Worm (Caenorhabditis elegans): ENCODE measurements around the gene ser-1.

Gene ser-1

ce11 chrX:16604566-16604965, 25.0 kb downstream of the ser-1 start (continued):
- no peak for TF ChIP-seq zip-2 (tag; optimal IDR thresholded peaks at IDR 0.05)
- peak; percentile 82 for TF ChIP-seq lim-7 (GFP tag; IDR thresholded peaks at IDR 0.05)
- TF ChIP-seq madf-9 (GFP tag; conservative IDR thresholded peaks at IDR 0.05), result peak; percentile 56; the same call in 1 of the 2 replicates
- TF ChIP-seq nhr-10 (tag; optimal IDR thresholded peaks at IDR 0.05), result no peak
- TF ChIP-seq tag-97 (GFP tag; IDR thresholded peaks at IDR 0.05), result no peak
- TF ChIP-seq dmd-6 (GFP tag; IDR thresholded peaks at IDR 0.05), result peak; percentile 65
- TF ChIP-seq T20F7.1 (GFP tag; optimal IDR thresholded peaks at IDR 0.05), result peak; percentile 69
- peak; percentile 15 for TF ChIP-seq nhr-28 (tag; optimal IDR thresholded peaks at IDR 0.05)
- peak; percentile 13 for TF ChIP-seq unc-130 (GFP tag; optimal IDR thresholded peaks at IDR 0.05)
- no peak for TF ChIP-seq zag-1 (tag; optimal IDR thresholded peaks at IDR 0.05)
- no peak for TF ChIP-seq nhr-41 (GFP tag; IDR thresholded peaks at IDR 0.05)
- no peak for TF ChIP-seq fkh-10 (GFP tag; optimal IDR thresholded peaks at IDR 0.05)
- no peak for TF ChIP-seq ama-1 (optimal IDR thresholded peaks at IDR 0.05)
- no peak for TF ChIP-seq ceh-62 (tag; optimal IDR thresholded peaks at IDR 0.05)
- TF ChIP-seq rbr-2 (tag; optimal IDR thresholded peaks at IDR 0.05), result peak; percentile 56
- peak; percentile 49; the same call in 1 of the 2 replicates for TF ChIP-seq dmd-9 (GFP tag; IDR thresholded peaks at IDR 0.05)
- TF ChIP-seq tra-1 (GFP tag; IDR thresholded peaks at IDR 0.05), result peak; percentile 67
- TF ChIP-seq spr-3 (GFP tag; optimal IDR thresholded peaks at IDR 0.05), result peak; percentile 56
- no peak for TF ChIP-seq nhr-11 (tag; optimal IDR thresholded peaks at IDR 0.05)
- TF ChIP-seq ctbp-1 (GFP tag; IDR thresholded peaks at IDR 0.05), result peak; percentile 68
- peak; percentile 60 for TF ChIP-seq dve-1 (tag; optimal IDR thresholded peaks at IDR 0.05; ENCODE audit: insufficient read depth)
- peak; percentile 65; the same call in 1 of the 2 replicates for TF ChIP-seq F26F4.8 (GFP tag; conservative IDR thresholded peaks at IDR 0.05)
- peak; percentile 88 for TF ChIP-seq snpc-1.2 (GFP tag; IDR thresholded peaks at IDR 0.05)
- TF ChIP-seq nhr-111 (GFP tag; optimal IDR thresholded peaks at IDR 0.05), result no peak
- peak; percentile 67 for TF ChIP-seq ztf-7 (tag; optimal IDR thresholded peaks at IDR 0.05)
- TF ChIP-seq daf-8 (GFP tag; IDR thresholded peaks at IDR 0.05), result no peak
- no peak for TF ChIP-seq Y75B8A.6 (GFP tag; IDR thresholded peaks at IDR 0.05)
- no peak for TF ChIP-seq pqm-1 (tag; optimal IDR thresholded peaks at IDR 0.05)
- TF ChIP-seq nhr-6 (tag; optimal IDR thresholded peaks at IDR 0.05), result peak; percentile 11
- TF ChIP-seq Y5F2A.4 (GFP tag; optimal IDR thresholded peaks at IDR 0.05), result peak; percentile 24
- TF ChIP-seq lsy-2 (tag; optimal IDR thresholded peaks at IDR 0.05), result peak in 1 of 2 experiments; percentile 57
- TF ChIP-seq mes-2 (tag; optimal IDR thresholded peaks at IDR 0.05; ENCODE audit: poor library complexity, severe bottlenecking), result peak; percentile 78
- TF ChIP-seq ZK546.5 (tag; optimal IDR thresholded peaks at IDR 0.05), result no peak
- peak; percentile 57 for TF ChIP-seq F49E8.2 (tag; optimal IDR thresholded peaks at IDR 0.05; ENCODE audit: borderline replicate concordance)
- TF ChIP-seq ceh-32 (tag; optimal IDR thresholded peaks at IDR 0.05; ENCODE audit: poor library complexity), result peak; percentile 8
- TF ChIP-seq mxl-3 (GFP tag; optimal IDR thresholded peaks at IDR 0.05), result peak; percentile 56
- peak; percentile 79 for TF ChIP-seq vab-7 (GFP tag; IDR thresholded peaks at IDR 0.05)
- TF ChIP-seq mdt-29 (GFP tag; IDR thresholded peaks at IDR 0.05), result peak; percentile 54; the same call in 1 of the 2 replicates
- no peak for TF ChIP-seq aly-2 (tag; optimal IDR thresholded peaks at IDR 0.05)
- TF ChIP-seq lin-1 (GFP tag; IDR thresholded peaks at IDR 0.05), result peak; percentile 73
- TF ChIP-seq saeg-2 (GFP tag; IDR thresholded peaks at IDR 0.05), result peak; percentile 62; the same call in 1 of the 2 replicates
- no peak for TF ChIP-seq attf-4 (tag; optimal IDR thresholded peaks at IDR 0.05)
- TF ChIP-seq zfp-2 (tag; optimal IDR thresholded peaks at IDR 0.05), result peak; percentile 46
- 0 out of 2 replicates have a peak, but pooled peaks have one; percentile 3 for TF ChIP-seq ceh-44 (GFP tag; IDR thresholded peaks at IDR 0.05)
- no peak for TF ChIP-seq unc-62 (GFP tag; optimal IDR thresholded peaks at IDR 0.05 in 1 of 2)
- TF ChIP-seq unc-62 (tag; optimal IDR thresholded peaks at IDR 0.05), result no peak
- TF ChIP-seq jun-1 (tag; optimal IDR thresholded peaks at IDR 0.05), result no peak
- TF ChIP-seq madf-5 (GFP tag; IDR thresholded peaks at IDR 0.05), result peak; percentile 54 to 70; a peak in 1 of 4 replicates
- TF ChIP-seq cey-2 (tag; optimal IDR thresholded peaks at IDR 0.05; ENCODE audit: borderline replicate concordance, insufficient read depth), result no peak
- peak in 1 of 2 experiments; percentile 51 for TF ChIP-seq mdl-1 (tag; optimal IDR thresholded peaks at IDR 0.05)
- peak; percentile 47; the same call in 1 of the 2 replicates for TF ChIP-seq php-3 (GFP tag; IDR thresholded peaks at IDR 0.05)

All from whole organism, L4 larva.